Worm (Caenorhabditis elegans) whole organism, L4 larva: ENCODE data around the gene msp-53.

ENCODE experiments used
- T20F7.1 ChIP-seq: fragments of 200-800 bp; sonication (Bioruptor generic); optimal IDR thresholded peaks from 2 replicates; lab custom pipeline; 2018; ENCODE audit warnings: mild to moderate bottlenecking, missing genetic modification characterization, missing compliant biosample characterization
- ceh-62 ChIP-seq: sonication (generic microtip); optimal IDR thresholded peaks from 2 replicates; lab custom pipeline; 2017; ENCODE audit warnings: missing biosample characterization, missing genetic modification characterization
- ceh-82 ChIP-seq: sonication (generic microtip); optimal IDR thresholded peaks from 2 replicates; lab custom pipeline; 2017; ENCODE audit warnings: missing biosample characterization, missing genetic modification characterization
- daf-16 ChIP-seq, 3 experiments: sonication (generic microtip); optimal IDR thresholded peaks; 2 replicates each; lab custom pipeline; 2016 to 2017; ENCODE audit warnings: missing genetic modification characterization in 3 of 3, missing genetic modification reagents in 3 of 3, mild to moderate bottlenecking in 2 of 3, missing compliant biosample characterization in 2 of 3, missing biosample characterization in 1 of 3, moderate library complexity in 1 of 3
- hif-1 ChIP-seq, 2 experiments: sonication (generic microtip); optimal IDR thresholded peaks; 2 replicates each; lab custom pipeline; 2016 to 2017; ENCODE audit warnings: missing compliant biosample characterization in 2 of 2, missing genetic modification characterization in 2 of 2, missing genetic modification reagents in 2 of 2, missing genotype in 2 of 2, mild to moderate bottlenecking in 1 of 2
- hlh-11 ChIP-seq: fragments of 200-800 bp; sonication (Bioruptor generic); optimal IDR thresholded peaks from 2 replicates; lab custom pipeline; 2018; ENCODE audit warnings: mild to moderate bottlenecking, missing genetic modification characterization, missing compliant biosample characterization
- lin-13 ChIP-seq: fragments of 150-350 bp; optimal IDR thresholded peaks from 2 replicates; lab custom pipeline; 2014; ENCODE audit warnings: missing biosample characterization, missing genetic modification reagents, missing genetic modification characterization
- nhr-10 ChIP-seq: fragments of 150-350 bp; optimal IDR thresholded peaks from 2 replicates; lab custom pipeline; 2014; ENCODE audit warnings: missing biosample characterization, missing genetic modification characterization
- pha-4 ChIP-seq, 2 experiments: fragments of 150-350 bp in 1 of 2; fragments of 200-800 bp in 1 of 2; sonication (Bioruptor generic) in 1 of 2; IDR thresholded peaks in 1 of 2; optimal IDR thresholded peaks in 1 of 2; 2 replicates each; pipeline versions ENCODE4 v1.3.6 to Lab custom; 2014 to 2022; ENCODE audit warnings: missing genetic modification characterization in 2 of 2, missing genetic modification reagents in 2 of 2, missing biosample characterization in 1 of 2, missing compliant biosample characterization in 1 of 2
- saeg-2 ChIP-seq: fragments of 200-800 bp; sonication (Bioruptor generic); IDR thresholded peaks from 2 replicates; pipeline ENCODE4 v1.3.6; 2022; ENCODE audit warnings: missing genetic modification reagents, missing genetic modification characterization, missing compliant biosample characterization
- set-16 ChIP-seq: fragments of 200-800 bp; sonication (Bioruptor generic); IDR thresholded peaks from 2 replicates; pipeline ENCODE4 v1.3.6; 2022; ENCODE audit warnings: missing genetic modification reagents, missing genetic modification characterization, missing compliant biosample characterization

DNA sequence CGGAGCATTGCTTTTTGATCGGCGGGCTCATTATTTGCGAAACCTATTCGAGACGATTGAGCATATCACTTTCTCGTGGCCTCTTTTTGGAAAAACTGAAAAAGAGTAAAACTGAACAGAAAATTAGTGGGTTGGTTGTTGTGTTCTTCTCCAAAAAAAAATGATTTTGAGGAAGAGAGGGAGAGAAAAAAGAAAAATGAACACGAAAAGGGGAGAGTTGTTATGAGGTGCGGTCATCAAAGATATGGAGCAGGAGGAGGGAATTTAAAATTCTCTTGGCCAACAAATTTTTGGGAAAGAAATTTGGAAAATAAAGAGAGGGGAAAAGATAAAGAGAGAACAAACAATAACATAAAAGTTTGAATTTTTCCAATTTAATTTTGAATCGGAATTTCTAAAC lies 19.5 kb downstream of the msp-53 start, which contains the start of gene hot-9:
- TF ChIP-seq set-16 (no peak), hlh-11 (tag; lab: Kevin White, UChicago) (no peak), nhr-10 (tag; lab: Kevin White, UChicago) (no peak), saeg-2 (GFP tag; lab: Robert Waterston, UW) (no peak), daf-16 (GFP tag; optimal IDR thresholded peaks at IDR 0.05; lab: Kevin White, UChicago) (no peak), daf-16 (tag; optimal IDR thresholded peaks at IDR 0.05; lab: Kevin White, UChicago) (no peak), T20F7.1 (GFP tag; lab: Kevin White, UChicago) (no peak), pha-4 (GFP tag; IDR thresholded peaks at IDR 0.05; lab: Robert Waterston, UW) (no peak), pha-4 (tag; optimal IDR thresholded peaks at IDR 0.05; lab: Kevin White, UChicago) (no peak), lin-13 (GFP tag; lab: Kevin White, UChicago) (no peak), ceh-82 (tag; lab: Kevin White, UChicago) (no peak), hif-1 (tag; optimal IDR thresholded peaks at IDR 0.05; lab: Kevin White, UChicago) (no peak), ceh-62 (tag; lab: Kevin White, UChicago) (no peak)
